Worm (Caenorhabditis elegans) whole organism, L4 larva: ENCODE measurements around the gene clec-230.

Source experiments
- ama-1 ChIP-seq: fragments of 150-350 bp; optimal IDR thresholded peaks from 2 replicates; lab custom pipeline; 2014; ENCODE audit warnings: inconsistent platforms, mixed read lengths
- dmd-6 ChIP-seq: fragments of 200-800 bp; sonication (Bioruptor generic); IDR thresholded peaks from 2 replicates; pipeline ENCODE4 v1.3.6; 2022; ENCODE audit warnings: missing genetic modification reagents, missing genetic modification characterization, missing compliant biosample characterization
- mep-1 ChIP-seq: fragments of 150-350 bp; sonication (generic microtip); optimal IDR thresholded peaks from 3 replicates; lab custom pipeline; 2014; ENCODE audit warnings: missing biosample characterization, missing genetic modification characterization
- nhr-25 ChIP-seq: sonication (generic microtip); optimal IDR thresholded peaks from 2 replicates; lab custom pipeline; 2017; ENCODE audit warnings: missing genetic modification characterization, mild to moderate bottlenecking, missing compliant biosample characterization, antibody characterized with exemption, moderate library complexity, borderline replicate concordance; ENCODE audit not compliant: insufficient read depth

DNA sequence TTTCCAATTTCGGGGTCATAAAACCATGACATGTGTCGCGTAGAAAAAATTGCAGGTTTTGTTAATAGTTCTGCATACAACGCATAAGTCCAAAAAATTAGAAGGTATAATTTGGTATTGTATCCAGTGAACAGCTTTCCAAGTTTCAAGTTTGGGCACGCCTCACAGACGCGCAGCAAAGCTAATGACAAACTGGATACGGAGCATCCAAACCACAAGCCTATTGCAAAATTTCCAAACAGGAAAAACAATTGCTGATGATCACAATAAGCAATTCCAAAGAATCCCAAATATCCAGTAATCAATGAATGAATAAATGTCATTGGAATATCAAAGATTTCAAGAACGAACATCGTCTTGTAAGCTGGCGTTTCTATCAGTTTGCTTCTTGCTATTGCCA is 35.4 kb downstream of the clec-230 start:
- TF ChIP-seq ama-1 (no peak), nhr-25 (no peak), dmd-6 (no peak), mep-1 (no peak)
